Fruit fly (Drosophila melanogaster) whole organism: ENCODE results near the gene CG9360.

ENCODE experiments used
- Dll ChIP-seq: fragments of >200 bp; optimal IDR thresholded peaks from 2 replicates; lab custom pipeline; 2017
- pan ChIP-seq: fragments of >200 bp; optimal IDR thresholded peaks from 2 replicates; lab custom pipeline; 2017

DNA sequence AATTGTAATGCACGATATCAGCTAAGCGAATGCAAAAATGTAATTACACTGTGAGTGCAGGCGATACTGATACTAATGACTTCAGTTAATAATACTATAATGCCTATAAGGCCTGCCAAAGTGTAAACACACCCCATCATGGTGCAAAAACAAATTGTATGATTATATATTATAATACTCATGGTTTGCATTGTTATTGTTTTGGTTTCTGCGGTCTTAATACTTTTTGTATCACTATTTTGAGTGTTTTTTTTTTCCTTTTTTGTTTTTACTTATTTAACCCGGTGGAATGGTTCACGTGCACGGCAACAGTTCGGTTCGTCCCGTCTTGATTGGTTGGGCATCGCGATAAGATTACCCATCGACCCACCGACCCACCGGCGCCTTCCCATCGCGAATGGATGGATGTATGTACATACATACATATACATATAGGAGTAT is 49.4 kb upstream of the CG9360 start:
- TF ChIP-seq Dll (lab: Kevin White, UChicago) (no peak), pan (lab: Kevin White, UChicago) (no peak)
